Worm (Caenorhabditis elegans) whole organism, young adult: ENCODE measurements around the gene Y76B12C.9.

Source experiments
- B0019.2 ChIP-seq: fragments of 200-800 bp; sonication (Bioruptor generic); conservative IDR thresholded peaks from 2 replicates; pipeline ENCODE4 v1.3.6; 2022; ENCODE audit warnings: missing genetic modification reagents, missing genetic modification characterization, missing compliant biosample characterization
- B0035.1 ChIP-seq: sonication (generic microtip); optimal IDR thresholded peaks from 2 replicates; lab custom pipeline; 2016; ENCODE audit warnings: missing genetic modification characterization, mild to moderate bottlenecking, missing compliant biosample characterization, missing genotype, missing genetic modification reagents
- B0336.3 ChIP-seq: fragments of 200-800 bp; sonication (Bioruptor generic); IDR thresholded peaks from 2 replicates; pipeline ENCODE4 v1.3.6; 2022; ENCODE audit warnings: missing genetic modification characterization, missing compliant biosample characterization
- C06A6.2 ChIP-seq: fragments of 200-800 bp; sonication (Bioruptor generic); conservative IDR thresholded peaks from 2 replicates; pipeline ENCODE4 v1.3.6; 2022; ENCODE audit warnings: missing genetic modification characterization, missing compliant biosample characterization
- F23B12.7 ChIP-seq: sonication (generic microtip); optimal IDR thresholded peaks from 2 replicates; lab custom pipeline; 2017; ENCODE audit warnings: missing genetic modification characterization, mild to moderate bottlenecking, missing compliant biosample characterization, antibody characterized with exemption, moderate library complexity; ENCODE audit not compliant: insufficient read depth
- F33H1.4 ChIP-seq: fragments of 200-800 bp; sonication (Bioruptor generic); IDR thresholded peaks from 2 replicates; pipeline ENCODE4 v1.3.6; 2022; ENCODE audit warnings: missing genetic modification reagents, missing genetic modification characterization, missing compliant biosample characterization
- F39B2.1 ChIP-seq: fragments of 200-800 bp; sonication (Bioruptor generic); IDR thresholded peaks from 2 replicates; pipeline ENCODE4 v1.3.6; 2022; ENCODE audit warnings: missing genetic modification reagents, missing genetic modification characterization, missing compliant biosample characterization
- F49E8.2 ChIP-seq: sonication (generic microtip); optimal IDR thresholded peaks from 3 replicates; lab custom pipeline; 2017; ENCODE audit warnings: missing genetic modification characterization, mild to moderate bottlenecking, missing compliant biosample characterization, antibody characterized with exemption, moderate library complexity; ENCODE audit not compliant: insufficient read depth
- K12H6.12 ChIP-seq: fragments of 200-800 bp; sonication (Bioruptor generic); optimal IDR thresholded peaks from 2 replicates; lab custom pipeline; 2018; ENCODE audit warnings: mild to moderate bottlenecking, missing genetic modification characterization, missing compliant biosample characterization
- Y95B8A.8 ChIP-seq: fragments of 200-800 bp; sonication (Bioruptor generic); IDR thresholded peaks from 2 replicates; pipeline ENCODE4 v1.3.6; 2022; ENCODE audit warnings: missing genetic modification reagents, missing genetic modification characterization, missing compliant biosample characterization
- aptf-2 ChIP-seq: fragments of 200-800 bp; sonication (Bioruptor generic); conservative IDR thresholded peaks from 2 replicates; pipeline ENCODE4 v1.3.6; 2022; ENCODE audit warnings: missing genetic modification reagents, missing genetic modification characterization, missing compliant biosample characterization
- attf-3 ChIP-seq: fragments of 200-800 bp; sonication (Bioruptor generic); conservative IDR thresholded peaks from 2 replicates; pipeline ENCODE4 v1.3.6; 2022; ENCODE audit warnings: missing genetic modification reagents, missing genetic modification characterization, missing compliant biosample characterization
- attf-5 ChIP-seq: fragments of 200-800 bp; sonication (Bioruptor generic); optimal IDR thresholded peaks from 2 replicates; lab custom pipeline; 2018; ENCODE audit warnings: mild to moderate bottlenecking, missing genetic modification characterization, missing compliant biosample characterization
- cebp-1 ChIP-seq, 2 experiments: fragments of 200-800 bp in 1 of 2; sonication (Bioruptor generic) in 1 of 2; sonication (generic microtip) in 1 of 2; IDR thresholded peaks in 1 of 2; optimal IDR thresholded peaks in 1 of 2; 2 replicates each; pipeline versions ENCODE4 v1.3.6 to Lab custom; 2017 to 2022; ENCODE audit warnings: missing compliant biosample characterization in 2 of 2, missing genetic modification characterization in 2 of 2, mild to moderate bottlenecking in 1 of 2, missing genetic modification reagents in 1 of 2, moderate library complexity in 1 of 2
- ceh-100 ChIP-seq: fragments of 200-800 bp; sonication (Bioruptor generic); IDR thresholded peaks from 2 replicates; pipeline ENCODE4 v1.3.6; 2022; ENCODE audit warnings: missing genetic modification reagents, missing genetic modification characterization, missing compliant biosample characterization
- ceh-27 ChIP-seq: fragments of 200-800 bp; sonication (Bioruptor generic); optimal IDR thresholded peaks from 2 replicates; lab custom pipeline; 2018; ENCODE audit warnings: mild to moderate bottlenecking, missing genetic modification characterization, moderate library complexity, missing compliant biosample characterization
- ceh-91 ChIP-seq: fragments of 200-800 bp; sonication (Bioruptor generic); IDR thresholded peaks from 2 replicates; pipeline ENCODE4 v1.3.6; 2022; ENCODE audit warnings: missing genetic modification reagents, missing genetic modification characterization, missing compliant biosample characterization
- dox-1 ChIP-seq: fragments of 200-800 bp; sonication (Bioruptor generic); IDR thresholded peaks from 2 replicates; pipeline ENCODE4 v1.3.6; 2022; ENCODE audit warnings: missing genetic modification reagents, missing genetic modification characterization, missing compliant biosample characterization
- efl-1 ChIP-seq: fragments of 150-350 bp; optimal IDR thresholded peaks from 2 replicates; lab custom pipeline; 2014; ENCODE audit warnings: missing biosample characterization, missing genetic modification reagents, missing genetic modification characterization
- egl-44 ChIP-seq: fragments of 200-800 bp; sonication (Bioruptor generic); IDR thresholded peaks from 2 replicates; pipeline ENCODE4 v1.3.6; 2022; ENCODE audit warnings: missing genetic modification reagents, missing genetic modification characterization, missing compliant biosample characterization
- him-1 ChIP-seq: sonication (generic microtip); optimal IDR thresholded peaks from 2 replicates; lab custom pipeline; 2016; ENCODE audit warnings: missing genotype, missing genetic modification reagents, missing genetic modification characterization, missing compliant biosample characterization
- hmg-20 ChIP-seq: fragments of 200-800 bp; sonication (Bioruptor generic); IDR thresholded peaks from 2 replicates; pipeline ENCODE4 v1.3.6; 2022; ENCODE audit warnings: missing genetic modification reagents, missing genetic modification characterization, missing compliant biosample characterization
- hsf-1 ChIP-seq: fragments of 200-800 bp; sonication (Bioruptor generic); IDR thresholded peaks from 2 replicates; pipeline ENCODE4 v1.3.6; 2022; ENCODE audit warnings: missing genetic modification reagents, missing genetic modification characterization, missing compliant biosample characterization
- let-526 ChIP-seq: fragments of 200-800 bp; sonication (Bioruptor generic); IDR thresholded peaks from 2 replicates; pipeline ENCODE4 v1.3.6; 2022; ENCODE audit warnings: missing genetic modification reagents, missing genetic modification characterization, missing compliant biosample characterization
- lin-35 ChIP-seq, 3 experiments: fragments of 150-350 bp in 2 of 3; sonication (generic microtip) in 1 of 3; optimal IDR thresholded peaks; 2 replicates each; lab custom pipeline; 2014 to 2018; ENCODE audit warnings: missing biosample characterization in 3 of 3, missing genetic modification characterization in 3 of 3, missing genetic modification reagents in 3 of 3
- lin-54 ChIP-seq: fragments of 200-800 bp; sonication (Bioruptor generic); optimal IDR thresholded peaks from 2 replicates; lab custom pipeline; 2018; ENCODE audit warnings: mild to moderate bottlenecking, missing genetic modification characterization, missing compliant biosample characterization
- lsl-1 ChIP-seq: fragments of 200-800 bp; sonication (Bioruptor generic); optimal IDR thresholded peaks from 2 replicates; lab custom pipeline; 2018; ENCODE audit warnings: mild to moderate bottlenecking, missing genetic modification characterization, moderate library complexity, missing compliant biosample characterization
- madf-10 ChIP-seq: sonication (generic microtip); optimal IDR thresholded peaks from 2 replicates; lab custom pipeline; 2016; ENCODE audit warnings: mild to moderate bottlenecking, missing genetic modification characterization, missing compliant biosample characterization
- madf-6 ChIP-seq: fragments of 200-800 bp; sonication (Bioruptor generic); IDR thresholded peaks from 2 replicates; pipeline ENCODE4 v1.3.6; 2022; ENCODE audit warnings: missing genetic modification reagents, missing genetic modification characterization, missing compliant biosample characterization
- madf-8 ChIP-seq: fragments of 200-800 bp; sonication (Bioruptor generic); conservative IDR thresholded peaks from 2 replicates; pipeline ENCODE4 v1.3.6; 2022; ENCODE audit warnings: missing genetic modification reagents, missing genetic modification characterization, missing compliant biosample characterization
- mcd-1 ChIP-seq: fragments of 200-800 bp; sonication (Bioruptor generic); IDR thresholded peaks from 2 replicates; pipeline ENCODE4 v1.3.6; 2022; ENCODE audit warnings: missing genetic modification reagents, missing genetic modification characterization, missing compliant biosample characterization
- mel-28 ChIP-seq: sonication (generic microtip); optimal IDR thresholded peaks from 2 replicates; lab custom pipeline; 2016; ENCODE audit warnings: borderline replicate concordance, mild to moderate bottlenecking, missing genetic modification characterization, missing compliant biosample characterization
- mes-4 ChIP-seq: sonication (generic microtip); optimal IDR thresholded peaks from 2 replicates; lab custom pipeline; 2016; ENCODE audit warnings: missing genotype, missing genetic modification characterization, missing compliant biosample characterization
- rec-8 ChIP-seq, 2 experiments: sonication (generic microtip); optimal IDR thresholded peaks; 2 replicates each; lab custom pipeline; 2016; ENCODE audit warnings: mild to moderate bottlenecking in 2 of 2, missing genetic modification characterization in 2 of 2, missing genetic modification reagents in 2 of 2, missing genotype in 2 of 2, missing biosample characterization in 1 of 2, missing compliant biosample characterization in 1 of 2, moderate library complexity in 1 of 2
- snpc-1.1 ChIP-seq: sonication (generic microtip); optimal IDR thresholded peaks from 2 replicates; lab custom pipeline; 2017; ENCODE audit warnings: missing genetic modification characterization, mild to moderate bottlenecking, missing compliant biosample characterization, antibody characterized with exemption, moderate library complexity, missing genotype, missing genetic modification reagents; ENCODE audit not compliant: insufficient read depth
- tlf-1 ChIP-seq: fragments of 200-800 bp; sonication (Bioruptor generic); optimal IDR thresholded peaks from 2 replicates; lab custom pipeline; 2018; ENCODE audit warnings: mild to moderate bottlenecking, missing genetic modification characterization, missing compliant biosample characterization
- ztf-28 ChIP-seq: fragments of 200-800 bp; sonication (Bioruptor generic); IDR thresholded peaks from 2 replicates; pipeline ENCODE4 v1.3.6; 2022; ENCODE audit warnings: missing genetic modification reagents, missing genetic modification characterization, missing compliant biosample characterization

Y76B12C.9 gene

DNA sequence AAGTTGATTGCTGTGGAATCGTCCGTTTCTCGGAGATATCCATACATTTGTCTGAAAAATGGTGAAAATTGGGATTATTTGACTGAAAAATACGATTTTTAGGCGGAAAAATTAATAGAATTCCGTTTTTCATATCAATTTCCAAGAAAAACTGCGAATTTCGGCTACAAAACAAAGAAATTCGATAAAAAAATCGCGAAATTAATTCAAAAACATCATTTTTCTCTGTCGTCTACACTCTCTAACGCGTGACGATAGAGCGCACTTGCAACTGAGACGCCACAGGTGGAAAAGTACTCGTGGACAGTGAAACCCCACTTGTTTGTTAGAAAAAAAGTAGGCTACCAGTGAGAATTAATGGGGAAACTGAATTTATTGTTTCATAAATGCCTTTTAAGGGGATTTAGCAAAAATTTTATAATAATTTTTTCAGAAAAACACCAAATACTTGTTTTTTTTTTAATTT lies 3.9 kb downstream of the Y76B12C.9 start, which contains the start of gene cpsf-1 (continued):
- TF ChIP-seq let-526 = 0 out of 2 replicates have a peak, but pooled peaks have one; percentile 48
- TF ChIP-seq lsl-1 = peak; percentile 56
- TF ChIP-seq B0019.2 (GFP tag; lab: Robert Waterston, UW) = peak; percentile 22; the same call in 1 of the 2 replicates
- TF ChIP-seq madf-10 = peak; percentile 52
- TF ChIP-seq madf-6 (GFP tag; lab: Robert Waterston, UW) = peak; percentile 50; the same call in 1 of the 2 replicates
- TF ChIP-seq ceh-91 (GFP tag; lab: Robert Waterston, UW) = peak; percentile 57; the same call in 1 of the 2 replicates
- TF ChIP-seq mel-28 (tag; lab: Kevin White, UChicago) = no peak
- peak; percentile 82 for TF ChIP-seq F23B12.7 (tag; lab: Kevin White, UChicago)
- TF ChIP-seq mcd-1 (GFP tag; lab: Robert Waterston, UW) = peak; percentile 97
- no peak for TF ChIP-seq ztf-28
- TF ChIP-seq efl-1 = peak; percentile 23
- peak; percentile 68 for TF ChIP-seq F49E8.2 (tag; lab: Kevin White, UChicago)
- TF ChIP-seq egl-44 = no peak
- peak; percentile 73; the same call in 1 of the 2 replicates for TF ChIP-seq aptf-2
- peak; percentile 52; the same call in 1 of the 2 replicates for TF ChIP-seq attf-3
- peak in 1 of 3 experiments; percentile 74 for TF ChIP-seq lin-35 (GFP tag; optimal IDR thresholded peaks at IDR 0.05; lab: Kevin White, UChicago)
- TF ChIP-seq ceh-27 (GFP tag; lab: Kevin White, UChicago) = no peak
- no peak for TF ChIP-seq hsf-1 (GFP tag; lab: Robert Waterston, UW)
- TF ChIP-seq cebp-1 (GFP tag; IDR thresholded peaks at IDR 0.05; lab: Robert Waterston, UW) = no peak
- TF ChIP-seq cebp-1 (tag; optimal IDR thresholded peaks at IDR 0.05; lab: Kevin White, UChicago) = no peak
- peak; percentile 96 for TF ChIP-seq attf-5 (GFP tag; lab: Kevin White, UChicago)
- TF ChIP-seq C06A6.2 (GFP tag; lab: Robert Waterston, UW) = no peak
- TF ChIP-seq F39B2.1 (GFP tag; lab: Robert Waterston, UW) = no peak
- peak; percentile 28 for TF ChIP-seq K12H6.12
- peak; percentile 98 for TF ChIP-seq ceh-100 (GFP tag; lab: Robert Waterston, UW)
- TF ChIP-seq hmg-20 (GFP tag; lab: Robert Waterston, UW) = no peak

ce11 chrIV:2008920-2009319 lies 28.0 kb downstream of the Y76B12C.9 start:
- TF ChIP-seq B0336.3 (GFP tag; lab: Robert Waterston, UW) (peak; percentile 66), dox-1 (no peak), mes-4 (tag; lab: Kevin White, UChicago) (no peak), F33H1.4 (GFP tag; lab: Robert Waterston, UW) (peak; percentile 20; the same call in 1 of the 2 replicates), rec-8 (tag; optimal IDR thresholded peaks at IDR 0.05; lab: Kevin White, UChicago) (peak in 1 of 2 experiments; percentile 22), tlf-1 (no peak), ceh-91 (GFP tag; lab: Robert Waterston, UW) (no peak), Y95B8A.8 (GFP tag; lab: Robert Waterston, UW) (0 out of 2 replicates have a peak, but pooled peaks have one; percentile 31), lin-54 (GFP tag; lab: Kevin White, UChicago) (peak; percentile 21), him-1 (tag; lab: Kevin White, UChicago) (peak; percentile 100), B0035.1 (tag; lab: Kevin White, UChicago) (no peak), lsl-1 (peak; percentile 15), cebp-1 (GFP tag; IDR thresholded peaks at IDR 0.05; lab: Robert Waterston, UW) (no peak), cebp-1 (tag; optimal IDR thresholded peaks at IDR 0.05; lab: Kevin White, UChicago) (peak; percentile 26), madf-6 (GFP tag; lab: Robert Waterston, UW) (peak; percentile 39), snpc-1.1 (tag; lab: Kevin White, UChicago) (no peak), madf-8 (GFP tag; lab: Robert Waterston, UW) (0 out of 2 replicates have a peak, but pooled peaks have one; percentile 12), F39B2.1 (GFP tag; lab: Robert Waterston, UW) (no peak)
- TF ChIP-seq, all 124 proteins: peak for 10
